Fruit fly (Drosophila melanogaster) whole organism, prepupa: ENCODE results near the gene CG31321.
A peak's percentile ranks its signal among the peaks of the same experiment; 100 is the strongest.

ENCODE experiments used
- Blimp-1 ChIP-seq: fragments of 200-800 bp; sonication (Bioruptor generic); optimal IDR thresholded peaks from 3 replicates; lab custom pipeline; 2017; ENCODE audit warnings: missing biosample characterization, missing genetic modification characterization, mild to moderate bottlenecking, moderate library complexity, missing genetic modification reagents
- CG15336 ChIP-seq: fragments of 200-800 bp; sonication (Bioruptor generic); IDR thresholded peaks from 2 replicates; pipeline ENCODE4 v1.3.6; 2022; ENCODE audit warnings: missing biosample characterization, missing genetic modification characterization
- CG34406 ChIP-seq: fragments of 200-800 bp; sonication (Bioruptor generic); optimal IDR thresholded peaks from 3 replicates; lab custom pipeline; 2016; ENCODE audit warnings: missing biosample characterization, missing genetic modification characterization
- CG6854 ChIP-seq: fragments of 200-800 bp; sonication (Bioruptor generic); optimal IDR thresholded peaks from 2 replicates; lab custom pipeline; 2017; ENCODE audit warnings: missing biosample characterization, mild to moderate bottlenecking, missing genetic modification characterization
- CG7368 ChIP-seq: fragments of 200-800 bp; sonication (Bioruptor generic); optimal IDR thresholded peaks from 3 replicates; lab custom pipeline; 2016; ENCODE audit warnings: missing biosample characterization, missing genetic modification characterization
- CG8119 ChIP-seq: fragments of 200-800 bp; sonication (Bioruptor generic); IDR thresholded peaks from 3 replicates; pipeline ENCODE4 v1.3.6; 2022; ENCODE audit warnings: missing biosample characterization, missing genetic modification characterization
- CG8319 ChIP-seq: fragments of 200-800 bp; sonication (Bioruptor generic); optimal IDR thresholded peaks from 3 replicates; lab custom pipeline; 2016; ENCODE audit warnings: missing biosample characterization, missing genetic modification characterization
- CG8632 ChIP-seq: fragments of 200-800 bp; sonication (Bioruptor generic); optimal IDR thresholded peaks from 3 replicates; lab custom pipeline; 2016; ENCODE audit warnings: missing biosample characterization, missing genetic modification characterization
- Eip78C ChIP-seq: fragments of 200-800 bp; sonication (Bioruptor generic); peaks from one replicate; lab custom pipeline; 2016; ENCODE audit warnings: missing biosample characterization, missing genetic modification characterization
- Hr39 ChIP-seq: fragments of 200-800 bp; sonication (Bioruptor generic); optimal IDR thresholded peaks from 2 replicates; lab custom pipeline; 2016; ENCODE audit warnings: missing biosample characterization, missing genetic modification characterization
- Hr4 ChIP-seq: fragments of 200-800 bp; sonication (Bioruptor generic); optimal IDR thresholded peaks from 3 replicates; lab custom pipeline; 2016; ENCODE audit warnings: missing biosample characterization, missing genetic modification characterization
- Lpt ChIP-seq: fragments of 200-800 bp; sonication (Bioruptor generic); optimal IDR thresholded peaks from 3 replicates; lab custom pipeline; 2016; ENCODE audit warnings: missing biosample characterization, missing genetic modification characterization
- Met ChIP-seq: fragments of 200-800 bp; sonication (Bioruptor generic); optimal IDR thresholded peaks from 3 replicates; lab custom pipeline; 2016; ENCODE audit warnings: missing biosample characterization, missing genetic modification characterization
- OdsH ChIP-seq: fragments of 200-800 bp; sonication (Bioruptor generic); optimal IDR thresholded peaks from 3 replicates; lab custom pipeline; 2016; ENCODE audit warnings: missing biosample characterization, missing genetic modification characterization
- Smox ChIP-seq: fragments of 200-800 bp; sonication (Bioruptor generic); optimal IDR thresholded peaks from 3 replicates; lab custom pipeline; 2016; ENCODE audit warnings: missing biosample characterization, missing genetic modification characterization
- dac ChIP-seq: fragments of 200-800 bp; sonication (Bioruptor generic); optimal IDR thresholded peaks from 2 replicates; lab custom pipeline; 2017; ENCODE audit warnings: missing biosample characterization, mild to moderate bottlenecking, missing genetic modification characterization
- eg ChIP-seq: fragments of 200-800 bp; sonication (Bioruptor generic); IDR thresholded peaks from 3 replicates; pipeline ENCODE4 v1.3.6; 2022; ENCODE audit warnings: missing biosample characterization, missing genetic modification characterization
- esn ChIP-seq: fragments of 200-800 bp; sonication (Bioruptor generic); optimal IDR thresholded peaks from 2 replicates; lab custom pipeline; 2016; ENCODE audit warnings: missing biosample characterization, mild to moderate bottlenecking, missing genetic modification characterization, moderate library complexity
- ss ChIP-seq, 2 experiments: fragments of 200-800 bp; sonication (Bioruptor generic); optimal IDR thresholded peaks; 2 replicates in 1 of 2; 3 replicates in 1 of 2; lab custom pipeline; 2017 to 2018; ENCODE audit warnings: mild to moderate bottlenecking in 2 of 2, missing biosample characterization in 2 of 2, missing genetic modification characterization in 2 of 2, moderate library complexity in 1 of 2
- vri ChIP-seq: fragments of 200-800 bp; sonication (Bioruptor generic); optimal IDR thresholded peaks from 3 replicates; lab custom pipeline; 2016; ENCODE audit warnings: missing biosample characterization, mild to moderate bottlenecking, missing genetic modification characterization

Gene CG31321

DNA sequence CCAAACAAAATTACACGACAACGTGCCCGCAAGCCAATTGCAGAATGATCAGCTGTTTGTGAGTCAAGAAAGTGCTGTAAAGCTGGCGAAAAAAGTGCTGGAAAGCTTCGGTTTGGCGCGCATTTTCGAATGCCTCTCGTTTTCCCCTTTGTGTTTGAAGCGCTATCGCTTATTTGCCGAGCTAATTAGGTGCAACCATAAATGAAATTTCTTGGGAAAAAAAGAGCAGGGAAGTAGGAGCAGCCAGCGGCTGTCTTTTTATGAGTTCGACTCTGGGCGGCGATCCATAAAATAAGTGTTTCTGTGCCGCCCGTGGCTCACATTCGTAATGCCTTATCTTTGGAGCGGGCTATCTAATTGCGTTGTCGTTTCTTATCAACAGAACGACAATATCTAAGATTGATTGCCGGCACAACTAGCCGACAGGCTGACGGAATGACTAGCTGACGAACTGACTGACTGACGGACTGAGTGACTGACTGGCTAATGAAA is 51.6 kb downstream of the CG31321 start, which contains the start of gene Dnaaf5 (continued):
- TF ChIP-seq CG15336 (GFP tag; lab: Robert Waterston, UW) (0 out of 2 replicates have a peak, but pooled peaks have one; percentile 8), CG8119 (GFP tag; lab: Robert Waterston, UW) (no peak), CG7368 (GFP tag; lab: Kevin White, UChicago) (no peak), eg (GFP tag; lab: Robert Waterston, UW) (no peak), esn (GFP tag; lab: Kevin White, UChicago) (peak; percentile 63), dac (GFP tag; lab: Kevin White, UChicago) (no peak), Hr39 (GFP tag; lab: Kevin White, UChicago) (peak; percentile 9), OdsH (GFP tag; lab: Kevin White, UChicago) (peak; percentile 14), ss (GFP tag; optimal IDR thresholded peaks at IDR 0.05; lab: Kevin White, UChicago) (no peak), CG8632 (no peak), Lpt (GFP tag; lab: Kevin White, UChicago) (no peak), CG8319 (GFP tag; lab: Kevin White, UChicago) (no peak), Met (peak; percentile 37), vri (GFP tag; lab: Kevin White, UChicago) (peak; percentile 75), CG34406 (GFP tag; lab: Kevin White, UChicago) (no peak), Smox (no peak)

DNA sequence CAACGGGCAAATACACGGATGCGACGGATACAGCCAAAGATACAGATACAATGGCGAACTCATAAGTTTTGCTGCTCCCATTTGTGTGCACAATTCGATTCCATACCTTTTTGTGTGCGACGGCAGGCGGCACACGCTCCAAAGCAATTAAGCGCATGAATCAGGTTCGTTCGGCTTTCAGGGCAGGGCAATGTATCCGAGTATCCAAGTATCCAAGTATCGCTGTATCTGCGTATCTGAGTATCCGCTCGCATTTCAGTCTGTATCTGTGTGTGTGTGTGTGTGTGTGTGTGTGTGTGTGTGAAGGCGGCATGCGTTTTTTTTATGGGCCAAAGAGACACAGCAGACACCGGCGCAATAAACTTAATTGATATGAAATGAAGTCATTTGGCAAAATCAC is 53.0 kb downstream of the CG31321 start:
- TF ChIP-seq Hr4 (no peak), Blimp-1 (GFP tag; lab: Kevin White, UChicago) (peak; percentile 9), Eip78C (GFP tag; lab: Kevin White, UChicago) (peak; percentile 24), CG7368 (GFP tag; lab: Kevin White, UChicago) (peak; percentile 21), CG34406 (GFP tag; lab: Kevin White, UChicago) (no peak), ss (GFP tag; optimal IDR thresholded peaks at IDR 0.05; lab: Kevin White, UChicago) (peak; percentile 35 to 77), Met (peak; percentile 7), CG6854 (GFP tag; lab: Kevin White, UChicago) (peak; percentile 81)
